Fruit fly (Drosophila melanogaster) whole organism, embryonic: ENCODE measurements around the gene Rpt6R.

Experiments used
- Bgb ChIP-seq: fragments of 200-800 bp; sonication (Bioruptor generic); IDR thresholded peaks from 2 replicates; pipeline ENCODE4 v1.3.6; 2022; ENCODE audit warnings: missing biosample characterization, missing genetic modification characterization; ENCODE audit not compliant: partially characterized antibody
- BtbVII ChIP-seq: fragments of 200-800 bp; sonication (Bioruptor generic); optimal IDR thresholded peaks from 3 replicates; lab custom pipeline; 2017; ENCODE audit warnings: missing biosample characterization, mild to moderate bottlenecking, missing genetic modification characterization
- CG14050 ChIP-seq: fragments of 200-800 bp; sonication (Bioruptor generic); IDR thresholded peaks from 3 replicates; pipeline ENCODE4 v1.3.6; 2022; ENCODE audit warnings: missing biosample characterization, missing genetic modification characterization
- CG17328 ChIP-seq: fragments of 200-800 bp; sonication (Bioruptor generic); IDR thresholded peaks from 2 replicates; pipeline ENCODE4 v1.3.6; 2022; ENCODE audit warnings: missing biosample characterization, missing genetic modification characterization
- CG2120 ChIP-seq: fragments of 200-800 bp; sonication (Bioruptor generic); optimal IDR thresholded peaks from 3 replicates; lab custom pipeline; 2016; ENCODE audit warnings: missing biosample characterization, missing genetic modification characterization
- CG33557 ChIP-seq: fragments of 200-800 bp; sonication (Bioruptor generic); optimal IDR thresholded peaks from 2 replicates; lab custom pipeline; 2019; ENCODE audit warnings: missing biosample characterization, mild to moderate bottlenecking, missing genetic modification characterization, moderate library complexity
- CG34224 ChIP-seq: fragments of 200-800 bp; sonication (Bioruptor generic); IDR thresholded peaks from 3 replicates; pipeline ENCODE4 v1.3.6; 2022; ENCODE audit warnings: missing biosample characterization, missing genetic modification characterization; ENCODE audit not compliant: partially characterized antibody
- CG34376 ChIP-seq: fragments of 200-800 bp; sonication (Bioruptor generic); optimal IDR thresholded peaks from 2 replicates; lab custom pipeline; 2018; ENCODE audit warnings: missing biosample characterization, mild to moderate bottlenecking, missing genetic modification characterization
- CG3995 ChIP-seq: fragments of 200-800 bp; sonication (Bioruptor generic); optimal IDR thresholded peaks from 3 replicates; lab custom pipeline; 2016; ENCODE audit warnings: missing biosample characterization, missing genetic modification characterization
- CG42726 ChIP-seq: fragments of 200-800 bp; sonication (Bioruptor generic); IDR thresholded peaks from 2 replicates; pipeline ENCODE4 v1.3.6; 2022; ENCODE audit warnings: missing biosample characterization, missing genetic modification characterization; ENCODE audit not compliant: partially characterized antibody
- CG4360 ChIP-seq: fragments of 200-800 bp; sonication (Bioruptor generic); IDR thresholded peaks from 2 replicates; pipeline ENCODE4 v1.3.6; 2022; ENCODE audit warnings: missing biosample characterization, missing genetic modification characterization
- CG4424 ChIP-seq: fragments of 200-800 bp; sonication (Bioruptor generic); optimal IDR thresholded peaks from 3 replicates; lab custom pipeline; 2016; ENCODE audit warnings: missing biosample characterization, missing genetic modification characterization
- CG4617 ChIP-seq: fragments of 200-800 bp; sonication (Bioruptor generic); optimal IDR thresholded peaks from 3 replicates; lab custom pipeline; 2016; ENCODE audit warnings: missing biosample characterization, missing genetic modification characterization, borderline replicate concordance
- Deaf1 ChIP-seq: fragments of 200-800 bp; optimal IDR thresholded peaks from 3 replicates; lab custom pipeline; 2019; ENCODE audit warnings: missing biosample characterization, mild to moderate bottlenecking, missing genetic modification characterization, moderate library complexity
- Doc2 ChIP-seq: fragments of 200-800 bp; sonication (Bioruptor generic); IDR thresholded peaks from 2 replicates; pipeline ENCODE4 v1.3.6; 2022; ENCODE audit warnings: missing biosample characterization, missing genetic modification characterization
- Doc3 ChIP-seq: fragments of 200-800 bp; sonication (Bioruptor generic); IDR thresholded peaks from 3 replicates; pipeline ENCODE4 v1.3.6; 2022; ENCODE audit warnings: missing biosample characterization, missing genetic modification characterization; ENCODE audit not compliant: partially characterized antibody
- GATAe ChIP-seq: fragments of 200-800 bp; sonication (Bioruptor generic); conservative IDR thresholded peaks from 2 replicates; pipeline ENCODE4 v1.3.6; 2022; ENCODE audit warnings: missing biosample characterization, missing genetic modification characterization
- HLH4C ChIP-seq: fragments of 200-800 bp; sonication (Bioruptor generic); IDR thresholded peaks from 3 replicates; pipeline ENCODE4 v1.3.6; 2022; ENCODE audit warnings: missing biosample characterization, missing genetic modification characterization; ENCODE audit not compliant: partially characterized antibody
- Hey ChIP-seq: fragments of 200-800 bp; sonication (Bioruptor generic); optimal IDR thresholded peaks from 3 replicates; lab custom pipeline; 2018; ENCODE audit warnings: missing biosample characterization, mild to moderate bottlenecking, missing genetic modification characterization
- Kr ChIP-seq: fragments of 200-800 bp; sonication (Bioruptor generic); optimal IDR thresholded peaks from 2 replicates; lab custom pipeline; 2017; ENCODE audit warnings: missing biosample characterization, mild to moderate bottlenecking, missing genetic modification characterization
- Lim3 ChIP-seq: fragments of 200-800 bp; sonication (Bioruptor generic); IDR thresholded peaks from 2 replicates; pipeline ENCODE4 v1.3.6; 2022; ENCODE audit warnings: missing biosample characterization, missing genetic modification characterization
- Lpt ChIP-seq: fragments of >200 bp; optimal IDR thresholded peaks from 2 replicates; lab custom pipeline; 2018; ENCODE audit warnings: missing biosample characterization, missing genetic modification characterization
- Pdp1 ChIP-seq, 2 experiments: fragments of 200-800 bp; sonication (Bioruptor generic); optimal IDR thresholded peaks; 3 replicates each; lab custom pipeline; 2016; ENCODE audit warnings: missing biosample characterization in 2 of 2, missing genetic modification characterization in 2 of 2, mild to moderate bottlenecking in 1 of 2, moderate library complexity in 1 of 2
- Tbp ChIP-seq: fragments of >200 bp; optimal IDR thresholded peaks from 2 replicates; lab custom pipeline; 2018; ENCODE audit warnings: missing biosample characterization, missing genetic modification characterization
- Usf ChIP-seq: fragments of 200-800 bp; sonication (Bioruptor generic); optimal IDR thresholded peaks from 2 replicates; lab custom pipeline; 2017; ENCODE audit warnings: missing genotype, missing biosample characterization, missing genetic modification characterization
- Vsx1 ChIP-seq: fragments of 200-800 bp; sonication (Bioruptor generic); optimal IDR thresholded peaks from 2 replicates; lab custom pipeline; 2017; ENCODE audit warnings: missing biosample characterization, mild to moderate bottlenecking, missing genetic modification characterization, missing genetic modification reagents
- Xrp1 ChIP-seq: fragments of 200-800 bp; sonication (Bioruptor generic); IDR thresholded peaks from 2 replicates; pipeline ENCODE4 v1.3.6; 2022; ENCODE audit warnings: missing biosample characterization, missing genetic modification characterization
- amos ChIP-seq: fragments of 200-800 bp; sonication (Bioruptor generic); IDR thresholded peaks from 2 replicates; pipeline ENCODE4 v1.3.6; 2022; ENCODE audit warnings: missing biosample characterization, missing genetic modification characterization; ENCODE audit not compliant: partially characterized antibody
- ap ChIP-seq: fragments of 200-800 bp; sonication (Bioruptor generic); IDR thresholded peaks from 2 replicates; pipeline ENCODE4 v1.3.6; 2022; ENCODE audit warnings: missing biosample characterization, missing genetic modification characterization
- chinmo ChIP-seq: fragments of 200-800 bp; sonication (Bioruptor generic); IDR thresholded peaks from 4 replicates; pipeline ENCODE4 v1.3.6; 2022; ENCODE audit warnings: missing biosample characterization, missing genetic modification characterization; ENCODE audit not compliant: partially characterized antibody
- cwo ChIP-seq: fragments of 200-800 bp; sonication (Bioruptor generic); optimal IDR thresholded peaks from 3 replicates; lab custom pipeline; 2017; ENCODE audit warnings: missing biosample characterization, missing genetic modification characterization, mild to moderate bottlenecking, moderate library complexity, missing genetic modification reagents
- disco-r ChIP-seq: fragments of 200-800 bp; sonication (Bioruptor generic); optimal IDR thresholded peaks from 2 replicates; lab custom pipeline; 2016; ENCODE audit warnings: missing biosample characterization, missing genetic modification characterization
- exex ChIP-seq: fragments of 200-800 bp; sonication (Bioruptor generic); optimal IDR thresholded peaks from 4 replicates; lab custom pipeline; 2018; ENCODE audit warnings: missing biosample characterization, mild to moderate bottlenecking, missing genetic modification characterization, moderate library complexity
- fru ChIP-seq: fragments of >200 bp; optimal IDR thresholded peaks from 2 replicates; lab custom pipeline; 2017
- grn ChIP-seq: fragments of 200-800 bp; sonication (Bioruptor generic); optimal IDR thresholded peaks from 3 replicates; lab custom pipeline; 2017; ENCODE audit warnings: missing biosample characterization, missing genetic modification characterization
- mam ChIP-seq: fragments of 200-800 bp; sonication (Bioruptor generic); optimal IDR thresholded peaks from 3 replicates; lab custom pipeline; 2016; ENCODE audit warnings: missing biosample characterization, missing genetic modification characterization
- mirr ChIP-seq: fragments of 200-800 bp; sonication (Bioruptor generic); optimal IDR thresholded peaks from 3 replicates; lab custom pipeline; 2018; ENCODE audit warnings: missing biosample characterization, mild to moderate bottlenecking, missing genetic modification characterization
- run ChIP-seq: fragments of 200-800 bp; sonication (Bioruptor generic); optimal IDR thresholded peaks from 3 replicates; lab custom pipeline; 2018; ENCODE audit warnings: missing biosample characterization, mild to moderate bottlenecking, missing genetic modification characterization
- sima ChIP-seq: fragments of 200-800 bp; sonication (Bioruptor generic); optimal IDR thresholded peaks from 2 replicates; lab custom pipeline; 2016; ENCODE audit warnings: missing biosample characterization, missing genetic modification characterization
- sug ChIP-seq: fragments of 200-800 bp; optimal IDR thresholded peaks from 2 replicates; lab custom pipeline; 2019; ENCODE audit warnings: missing biosample characterization, mild to moderate bottlenecking, missing genetic modification characterization, moderate library complexity
- z ChIP-seq: fragments of 200-800 bp; sonication (Bioruptor generic); IDR thresholded peaks from 3 replicates; pipeline ENCODE4 v1.3.6; 2022; ENCODE audit warnings: missing biosample characterization, missing genetic modification characterization

The Rpt6R gene

dm6 chr3R:30600154-30601009, 16.9 kb upstream of the Rpt6R start (continued):
- no peak for TF ChIP-seq Lpt (GFP tag; lab: Kevin White, UChicago)
- peak; percentile 87 for TF ChIP-seq mam (GFP tag; lab: Kevin White, UChicago)
- peak; percentile 94 for TF ChIP-seq CG2120 (GFP tag; lab: Kevin White, UChicago)
- TF ChIP-seq Xrp1, result peak; percentile 95
- TF ChIP-seq GATAe (GFP tag; lab: Robert Waterston, UW), result peak; percentile 59; the same call in 1 of the 2 replicates
- TF ChIP-seq CG4617 (GFP tag; lab: Kevin White, UChicago), result peak; percentile 59
- peak; percentile 76 for TF ChIP-seq disco-r (GFP tag; lab: Kevin White, UChicago)
- TF ChIP-seq CG14050, result peak; percentile 93
- no peak for TF ChIP-seq Kr
- TF ChIP-seq Usf, result peak; percentile 69
- TF ChIP-seq run, result peak; percentile 91
- TF ChIP-seq CG17328 (GFP tag; lab: Robert Waterston, UW), result peak; percentile 96
- peak; percentile 92 for TF ChIP-seq ap (GFP tag; lab: Robert Waterston, UW)

dm6 chr3R:30599404-30599980, 16.0 kb upstream of the Rpt6R start:
- TF ChIP-seq exex, result peak; percentile 98
- peak; percentile 33 for TF ChIP-seq Deaf1 (tag; lab: Kevin White, UChicago)
- TF ChIP-seq chinmo, result 0 out of 4 replicates have a peak, but pooled peaks have one; percentile 31
- peak; percentile 28 for TF ChIP-seq CG3995 (GFP tag; lab: Kevin White, UChicago)
- TF ChIP-seq grn (GFP tag; lab: Kevin White, UChicago), result peak; percentile 12
- TF ChIP-seq Doc2 (GFP tag; lab: Robert Waterston, UW), result no peak
- peak; percentile 50 for TF ChIP-seq mirr (GFP tag; lab: Kevin White, UChicago)
- no peak for TF ChIP-seq Hey (tag; lab: Kevin White, UChicago)
- 0 out of 3 replicates have a peak, but pooled peaks have one; percentile 11 for TF ChIP-seq CG34224 (GFP tag; lab: Robert Waterston, UW)
- TF ChIP-seq cwo (GFP tag; lab: Kevin White, UChicago), result peak; percentile 24
- peak in 1 of 2 experiments; percentile 88 for TF ChIP-seq Pdp1 (GFP tag; optimal IDR thresholded peaks at IDR 0.05; lab: Kevin White, UChicago)
- TF ChIP-seq Bgb, result peak; percentile 46; the same call in 1 of the 2 replicates
- peak; percentile 81 for TF ChIP-seq CG4360
- peak; percentile 43 for TF ChIP-seq CG34376 (GFP tag; lab: Kevin White, UChicago)
- TF ChIP-seq amos (GFP tag; lab: Robert Waterston, UW), result peak; percentile 29; the same call in 1 of the 2 replicates
- peak; percentile 97 for TF ChIP-seq sug (tag; lab: Kevin White, UChicago)
- TF ChIP-seq fru (lab: Kevin White, UChicago), result no peak
- no peak for TF ChIP-seq CG33557 (GFP tag; lab: Kevin White, UChicago)
- peak; percentile 25 for TF ChIP-seq Vsx1
- peak; percentile 97 for TF ChIP-seq z (GFP tag; lab: Robert Waterston, UW)

- TF ChIP-seq HLH4C (no peak), sima (GFP tag; lab: Kevin White, UChicago) (no peak), BtbVII (GFP tag; lab: Kevin White, UChicago) (no peak), CG4424 (GFP tag; lab: Kevin White, UChicago) (no peak), Doc3 (no peak), CG42726 (GFP tag; lab: Robert Waterston, UW) (no peak), Tbp (GFP tag; lab: Kevin White, UChicago) (no peak), Lim3 (GFP tag; lab: Robert Waterston, UW) (no peak)
Observed at dm6 chr3R:30596704-30597103, 13.2 kb upstream of the Rpt6R start, which contains the start of gene CG31019. Gene CG31019 (plus strand): TSS chr3R:30597004.
